Fruit fly (Drosophila melanogaster) whole organism, embryonic: ENCODE measurements around the gene CG8369.

ENCODE experiments used
- BEAF-32 ChIP-seq: fragments of 200-800 bp; sonication (Bioruptor generic); optimal IDR thresholded peaks from 3 replicates; lab custom pipeline; 2017; ENCODE audit warnings: missing biosample characterization, missing genetic modification characterization, mild to moderate bottlenecking, moderate library complexity, missing genetic modification reagents
- CG14441 ChIP-seq: fragments of 200-800 bp; sonication (Bioruptor generic); IDR thresholded peaks from 2 replicates; pipeline ENCODE4 v1.3.6; 2022; ENCODE audit warnings: missing biosample characterization, missing genetic modification characterization
- CG15479 ChIP-seq: fragments of 200-800 bp; sonication (Bioruptor generic); optimal IDR thresholded peaks from 3 replicates; lab custom pipeline; 2019; ENCODE audit warnings: missing biosample characterization, mild to moderate bottlenecking, missing genetic modification characterization, moderate library complexity
- CG16779 ChIP-seq: fragments of 200-800 bp; sonication (Bioruptor generic); IDR thresholded peaks from 2 replicates; pipeline ENCODE4 v1.3.6; 2022; ENCODE audit warnings: missing biosample characterization, missing genetic modification characterization
- CG18599 ChIP-seq: fragments of 200-800 bp; sonication (Bioruptor generic); optimal IDR thresholded peaks from 3 replicates; lab custom pipeline; 2017; ENCODE audit warnings: missing biosample characterization, missing genetic modification characterization, mild to moderate bottlenecking, moderate library complexity, missing genetic modification reagents
- CG2199 ChIP-seq: fragments of 200-800 bp; sonication (Bioruptor generic); IDR thresholded peaks from 3 replicates; pipeline ENCODE4 v1.3.6; 2022; ENCODE audit warnings: missing biosample characterization, missing genetic modification characterization
- CG33213 ChIP-seq: fragments of 200-800 bp; sonication (Bioruptor generic); optimal IDR thresholded peaks from 3 replicates; lab custom pipeline; 2016; ENCODE audit warnings: missing biosample characterization, missing genetic modification characterization
- CG34422 ChIP-seq: fragments of 200-800 bp; sonication (Bioruptor generic); IDR thresholded peaks from 3 replicates; pipeline ENCODE4 v1.3.6; 2022; ENCODE audit warnings: missing biosample characterization, missing genetic modification characterization
- CG3838 ChIP-seq: fragments of 200-800 bp; sonication (Bioruptor generic); optimal IDR thresholded peaks from 3 replicates; lab custom pipeline; 2016; ENCODE audit warnings: missing biosample characterization, missing genetic modification characterization
- CG6175 ChIP-seq: fragments of 200-800 bp; sonication (Bioruptor generic); IDR thresholded peaks from 3 replicates; pipeline ENCODE4 v1.3.6; 2022; ENCODE audit warnings: missing biosample characterization, missing genetic modification characterization
- CG6254 ChIP-seq: fragments of 200-800 bp; sonication (Bioruptor generic); optimal IDR thresholded peaks from 3 replicates; lab custom pipeline; 2017; ENCODE audit warnings: mild to moderate bottlenecking, missing biosample characterization, missing genetic modification reagents, missing genetic modification characterization
- CG8765 ChIP-seq: fragments of 200-800 bp; sonication (Bioruptor generic); IDR thresholded peaks from 2 replicates; pipeline ENCODE4 v1.3.6; 2022; ENCODE audit warnings: missing biosample characterization, missing genetic modification characterization
- CG8924 ChIP-seq: fragments of 200-800 bp; optimal IDR thresholded peaks from 3 replicates; lab custom pipeline; 2019; ENCODE audit warnings: missing biosample characterization, mild to moderate bottlenecking, missing genetic modification characterization, moderate library complexity
- CG9215 ChIP-seq: fragments of 200-800 bp; sonication (Bioruptor generic); IDR thresholded peaks from 2 replicates; pipeline ENCODE4 v1.3.6; 2022; ENCODE audit warnings: missing biosample characterization, missing genetic modification characterization
- CG9797 ChIP-seq: fragments of 200-800 bp; sonication (Bioruptor generic); optimal IDR thresholded peaks from 3 replicates; lab custom pipeline; 2018; ENCODE audit warnings: missing biosample characterization, mild to moderate bottlenecking, missing genetic modification characterization
- Camta ChIP-seq: fragments of 200-800 bp; sonication (Bioruptor generic); optimal IDR thresholded peaks from 2 replicates; lab custom pipeline; 2016; ENCODE audit warnings: missing biosample characterization, missing genetic modification characterization
- Ets65A ChIP-seq: fragments of 200-800 bp; sonication (Bioruptor generic); peaks from one replicate; lab custom pipeline; 2016; ENCODE audit warnings: missing biosample characterization, missing genetic modification characterization
- Mrtf ChIP-seq: fragments of 200-800 bp; sonication (Bioruptor generic); IDR thresholded peaks from 3 replicates; pipeline ENCODE4 v1.3.6; 2022; ENCODE audit warnings: missing biosample characterization, missing genetic modification characterization
- NC2α ChIP-seq: fragments of 200-800 bp; sonication (Bioruptor generic); optimal IDR thresholded peaks from 2 replicates; lab custom pipeline; 2016; ENCODE audit warnings: missing biosample characterization, missing genetic modification characterization
- Rfx ChIP-seq: fragments of 200-800 bp; sonication (Bioruptor generic); IDR thresholded peaks from 2 replicates; pipeline ENCODE4 v1.3.6; 2022; ENCODE audit warnings: missing biosample characterization, missing genetic modification characterization
- YL-1 ChIP-seq: fragments of 200-800 bp; sonication (Bioruptor generic); optimal IDR thresholded peaks from 3 replicates; lab custom pipeline; 2017; ENCODE audit warnings: missing biosample characterization, mild to moderate bottlenecking, missing genetic modification characterization
- al ChIP-seq: fragments of 200-800 bp; sonication (Bioruptor generic); IDR thresholded peaks from 2 replicates; pipeline ENCODE4 v1.3.6; 2022; ENCODE audit warnings: missing biosample characterization, missing genetic modification characterization
- aop ChIP-seq: fragments of 200-800 bp; sonication (Bioruptor generic); IDR thresholded peaks from 2 replicates; pipeline ENCODE4 v1.3.6; 2022; ENCODE audit warnings: missing biosample characterization, missing genetic modification characterization
- caup ChIP-seq: fragments of 200-800 bp; sonication (Bioruptor generic); optimal IDR thresholded peaks from 3 replicates; lab custom pipeline; 2017; ENCODE audit warnings: missing biosample characterization, mild to moderate bottlenecking, missing genetic modification characterization, moderate library complexity; ENCODE audit not compliant: severe bottlenecking
- cg ChIP-seq: fragments of 200-800 bp; sonication (Bioruptor generic); optimal IDR thresholded peaks from 3 replicates; lab custom pipeline; 2019; ENCODE audit warnings: missing biosample characterization, mild to moderate bottlenecking, missing genetic modification characterization, moderate library complexity
- chif ChIP-seq, 2 experiments: fragments of 200-800 bp; sonication (Bioruptor generic); optimal IDR thresholded peaks; 3 replicates each; lab custom pipeline; 2016; ENCODE audit warnings: missing biosample characterization in 2 of 2, missing genetic modification characterization in 2 of 2
- disco-r ChIP-seq: fragments of 200-800 bp; sonication (Bioruptor generic); optimal IDR thresholded peaks from 2 replicates; lab custom pipeline; 2016; ENCODE audit warnings: missing biosample characterization, missing genetic modification characterization
- dmrt99B ChIP-seq: fragments of 200-800 bp; sonication (Bioruptor generic); optimal IDR thresholded peaks from 2 replicates; lab custom pipeline; 2018; ENCODE audit warnings: missing biosample characterization, mild to moderate bottlenecking, missing genetic modification characterization, moderate library complexity
- dpn ChIP-seq, 2 experiments: fragments of 200-800 bp; sonication (Bioruptor generic); optimal IDR thresholded peaks; 3 replicates each; lab custom pipeline; 2016; ENCODE audit warnings: missing biosample characterization in 2 of 2, missing genetic modification characterization in 2 of 2
- esg ChIP-seq: fragments of 200-800 bp; sonication (Bioruptor generic); conservative IDR thresholded peaks from 2 replicates; pipeline ENCODE4 v1.3.6; 2022; ENCODE audit warnings: missing biosample characterization, missing genetic modification characterization
- exex ChIP-seq: fragments of 200-800 bp; sonication (Bioruptor generic); optimal IDR thresholded peaks from 4 replicates; lab custom pipeline; 2018; ENCODE audit warnings: missing biosample characterization, mild to moderate bottlenecking, missing genetic modification characterization, moderate library complexity
- fru ChIP-seq: fragments of >200 bp; optimal IDR thresholded peaks from 2 replicates; lab custom pipeline; 2017
- gsb ChIP-seq: fragments of 200-800 bp; sonication (Bioruptor generic); IDR thresholded peaks from 2 replicates; pipeline ENCODE4 v1.3.6; 2022; ENCODE audit warnings: missing biosample characterization, missing genetic modification characterization
- gsb-n ChIP-seq: fragments of 200-800 bp; sonication (Bioruptor generic); optimal IDR thresholded peaks from 3 replicates; lab custom pipeline; 2018; ENCODE audit warnings: missing biosample characterization, mild to moderate bottlenecking, missing genetic modification characterization
- hb ChIP-seq: fragments of 200-800 bp; sonication (Bioruptor generic); IDR thresholded peaks from 3 replicates; pipeline ENCODE4 v1.3.6; 2022; ENCODE audit warnings: missing biosample characterization, missing genetic modification characterization; ENCODE audit not compliant: partially characterized antibody
- jumu ChIP-seq: fragments of 200-800 bp; sonication (Bioruptor generic); optimal IDR thresholded peaks from 3 replicates; lab custom pipeline; 2016; ENCODE audit warnings: missing biosample characterization, missing genetic modification characterization
- kah ChIP-seq: fragments of 200-800 bp; sonication (Bioruptor generic); optimal IDR thresholded peaks from 2 replicates; lab custom pipeline; 2018; ENCODE audit warnings: missing biosample characterization, mild to moderate bottlenecking, missing genetic modification characterization
- lab ChIP-seq: fragments of 200-800 bp; sonication (Bioruptor generic); optimal IDR thresholded peaks from 3 replicates; lab custom pipeline; 2017; ENCODE audit warnings: missing biosample characterization, missing genetic modification characterization, mild to moderate bottlenecking, moderate library complexity, missing genetic modification reagents
- luna ChIP-seq: fragments of 200-800 bp; sonication (Bioruptor generic); optimal IDR thresholded peaks from 2 replicates; lab custom pipeline; 2016; ENCODE audit warnings: missing biosample characterization, missing genetic modification characterization
- oc ChIP-seq: fragments of 200-800 bp; sonication (Bioruptor generic); optimal IDR thresholded peaks from 2 replicates; lab custom pipeline; 2018; ENCODE audit warnings: missing biosample characterization, mild to moderate bottlenecking, missing genetic modification characterization, moderate library complexity
- pan ChIP-seq, 4 experiments: fragments of >200 bp in 3 of 4; fragments of 200-800 bp in 1 of 4; sonication (Bioruptor generic) in 1 of 4; optimal IDR thresholded peaks in 3 of 4; IDR thresholded peaks in 1 of 4; 2 replicates each; pipeline versions ENCODE4 v1.3.6 to Lab custom; 2017 to 2022; ENCODE audit warnings: missing biosample characterization in 2 of 4, missing genetic modification characterization in 2 of 4, mixed read lengths in 1 of 4
- pb ChIP-seq: fragments of 200-800 bp; sonication (Bioruptor generic); optimal IDR thresholded peaks from 3 replicates; lab custom pipeline; 2016; ENCODE audit warnings: missing biosample characterization, missing genetic modification characterization
- pros ChIP-seq: fragments of 200-800 bp; sonication (Bioruptor generic); optimal IDR thresholded peaks from 3 replicates; lab custom pipeline; 2019; ENCODE audit warnings: missing biosample characterization, mild to moderate bottlenecking, missing genetic modification characterization, moderate library complexity
- sd ChIP-seq: fragments of 200-800 bp; sonication (Bioruptor generic); optimal IDR thresholded peaks from 3 replicates; lab custom pipeline; 2018; ENCODE audit warnings: missing biosample characterization, mild to moderate bottlenecking, missing genetic modification characterization, moderate library complexity
- sens ChIP-seq: fragments of 200-800 bp; sonication (Bioruptor generic); peaks from one replicate; lab custom pipeline; 2016; ENCODE audit warnings: missing biosample characterization, missing genetic modification characterization
- seq ChIP-seq: fragments of 200-800 bp; sonication (Bioruptor generic); IDR thresholded peaks from 2 replicates; pipeline ENCODE4 v1.3.6; 2022; ENCODE audit warnings: missing biosample characterization, missing genetic modification characterization
- so ChIP-seq: fragments of 200-800 bp; sonication (Bioruptor generic); IDR thresholded peaks from 3 replicates; pipeline ENCODE4 v1.3.6; 2022; ENCODE audit warnings: missing biosample characterization, missing genetic modification characterization
- sob ChIP-seq: fragments of 200-800 bp; sonication (Bioruptor generic); IDR thresholded peaks from 2 replicates; pipeline ENCODE4 v1.3.6; 2022; ENCODE audit warnings: missing biosample characterization, missing genetic modification characterization
- sqz ChIP-seq: fragments of 200-800 bp; sonication (Bioruptor generic); optimal IDR thresholded peaks from 3 replicates; lab custom pipeline; 2018; ENCODE audit warnings: missing biosample characterization, mild to moderate bottlenecking, missing genetic modification characterization
- tll ChIP-seq, 2 experiments: fragments of 200-800 bp in 1 of 2; fragments of >200 bp in 1 of 2; sonication (Bioruptor generic) in 1 of 2; optimal IDR thresholded peaks; 2 replicates each; lab custom pipeline; 2017 to 2019; ENCODE audit warnings: missing biosample characterization in 2 of 2, missing genetic modification characterization in 2 of 2, mild to moderate bottlenecking in 1 of 2, moderate library complexity in 1 of 2
- wek ChIP-seq: fragments of 200-800 bp; sonication (Bioruptor generic); optimal IDR thresholded peaks from 3 replicates; lab custom pipeline; 2018; ENCODE audit warnings: missing biosample characterization, mild to moderate bottlenecking, missing genetic modification characterization, moderate library complexity
- wor ChIP-seq: fragments of 200-800 bp; sonication (Bioruptor generic); IDR thresholded peaks from 2 replicates; pipeline ENCODE4 v1.3.6; 2022; ENCODE audit warnings: missing biosample characterization, missing genetic modification characterization

The CG8369 gene

dm6 chr3R:8848190-8848589 lies 26.4 kb downstream of the CG8369 start (continued):
- TF ChIP-seq Mrtf (GFP tag; lab: Robert Waterston, UW) (no peak), pb (GFP tag; lab: Kevin White, UChicago) (no peak), Rfx (GFP tag; lab: Robert Waterston, UW) (no peak), lab (no peak), wek (GFP tag; lab: Kevin White, UChicago) (no peak), oc (tag; lab: Kevin White, UChicago) (no peak), Ets65A (GFP tag; lab: Kevin White, UChicago) (no peak), jumu (GFP tag; lab: Kevin White, UChicago) (no peak), CG6175 (no peak), esg (GFP tag; lab: Robert Waterston, UW) (no peak), CG15479 (GFP tag; lab: Kevin White, UChicago) (peak; percentile 91), caup (no peak), CG6254 (no peak), CG34422 (GFP tag; lab: Robert Waterston, UW) (no peak), kah (GFP tag; lab: Kevin White, UChicago) (no peak), CG3838 (GFP tag; lab: Kevin White, UChicago) (no peak), fru (lab: Kevin White, UChicago) (no peak), CG2199 (GFP tag; lab: Robert Waterston, UW) (peak; percentile 43; the same call in 1 of the 3 replicates), sqz (GFP tag; lab: Kevin White, UChicago) (peak; percentile 40), CG16779 (GFP tag; lab: Robert Waterston, UW) (no peak), CG9215 (GFP tag; lab: Robert Waterston, UW) (no peak), pan (optimal IDR thresholded peaks at IDR 0.05; lab: Kevin White, UChicago) (no peak), pan (GFP tag; optimal IDR thresholded peaks at IDR 0.05 in 1 of 2, IDR thresholded peaks at IDR 0.05 in 1 of 2) (no peak), sob (GFP tag; lab: Robert Waterston, UW) (no peak), disco-r (no peak), hb (GFP tag; lab: Robert Waterston, UW) (no peak), gsb (no peak), CG14441 (GFP tag; lab: Robert Waterston, UW) (no peak), Camta (GFP tag; lab: Kevin White, UChicago) (no peak), CG18599 (no peak), al (GFP tag; lab: Robert Waterston, UW) (no peak), CG33213 (GFP tag; lab: Kevin White, UChicago) (no peak), exex (tag; lab: Kevin White, UChicago) (no peak), sens (GFP tag; lab: Kevin White, UChicago) (peak; percentile 2), BEAF-32 (GFP tag; lab: Kevin White, UChicago) (no peak), sd (tag; lab: Kevin White, UChicago) (no peak), YL-1 (no peak), wor (GFP tag; lab: Robert Waterston, UW) (no peak), gsb-n (tag; lab: Kevin White, UChicago) (peak; percentile 51), luna (GFP tag; lab: Kevin White, UChicago) (no peak), CG8765 (no peak), CG8924 (tag; lab: Kevin White, UChicago) (peak; percentile 8), NC2α (no peak), tll (GFP tag; optimal IDR thresholded peaks at IDR 0.05; lab: Kevin White, UChicago) (peak in 1 of 2 experiments; percentile 80), chif (GFP tag; optimal IDR thresholded peaks at IDR 0.05; lab: Kevin White, UChicago) (no peak), so (GFP tag; lab: Robert Waterston, UW) (no peak), pros (GFP tag; lab: Kevin White, UChicago) (peak; percentile 86), dpn (GFP tag; optimal IDR thresholded peaks at IDR 0.05; lab: Kevin White, UChicago) (no peak), aop (GFP tag; lab: Robert Waterston, UW) (no peak), dmrt99B (tag; lab: Kevin White, UChicago) (no peak), CG9797 (GFP tag; lab: Kevin White, UChicago) (no peak), cg (GFP tag; lab: Kevin White, UChicago) (peak; percentile 66), seq (GFP tag; lab: Robert Waterston, UW) (no peak)
